Fruit fly (Drosophila melanogaster) whole organism, prepupa: Measurements from ENCODE around the gene dnc.

Experiments
- Blimp-1 ChIP-seq: fragments of 200-800 bp; sonication (Bioruptor generic); optimal IDR thresholded peaks from 3 replicates; lab custom pipeline; 2017; ENCODE audit warnings: missing biosample characterization, missing genetic modification characterization, mild to moderate bottlenecking, moderate library complexity, missing genetic modification reagents
- CG10669 ChIP-seq: fragments of 200-800 bp; sonication (Bioruptor generic); optimal IDR thresholded peaks from 3 replicates; lab custom pipeline; 2018; ENCODE audit warnings: missing biosample characterization, mild to moderate bottlenecking, missing genetic modification characterization, moderate library complexity
- CG11294 ChIP-seq: fragments of 200-800 bp; sonication (Bioruptor generic); IDR thresholded peaks from 2 replicates; pipeline ENCODE4 v1.3.6; 2022; ENCODE audit warnings: missing biosample characterization, missing genetic modification characterization
- CG11762 ChIP-seq: fragments of 200-800 bp; sonication (Bioruptor generic); optimal IDR thresholded peaks from 3 replicates; lab custom pipeline; 2016; ENCODE audit warnings: missing biosample characterization, missing genetic modification characterization; ENCODE audit not compliant: insufficient read depth
- CG11902 ChIP-seq: fragments of 200-800 bp; sonication (Bioruptor generic); optimal IDR thresholded peaks from 3 replicates; lab custom pipeline; 2016; ENCODE audit warnings: missing biosample characterization, missing genetic modification characterization
- CG15336 ChIP-seq: fragments of 200-800 bp; sonication (Bioruptor generic); IDR thresholded peaks from 2 replicates; pipeline ENCODE4 v1.3.6; 2022; ENCODE audit warnings: missing biosample characterization, missing genetic modification characterization
- CG1621 ChIP-seq: fragments of 200-800 bp; sonication (Bioruptor generic); optimal IDR thresholded peaks from 3 replicates; lab custom pipeline; 2018; ENCODE audit warnings: missing biosample characterization, mild to moderate bottlenecking, missing genetic modification characterization
- CG16779 ChIP-seq: fragments of 200-800 bp; sonication (Bioruptor generic); optimal IDR thresholded peaks from 3 replicates; lab custom pipeline; 2017; ENCODE audit warnings: missing biosample characterization, mild to moderate bottlenecking, missing genetic modification characterization
- CG3032 ChIP-seq: fragments of 200-800 bp; optimal IDR thresholded peaks from 2 replicates; lab custom pipeline; 2019; ENCODE audit warnings: missing biosample characterization, mild to moderate bottlenecking, missing genetic modification characterization, moderate library complexity
- CG31627 ChIP-seq: fragments of 200-800 bp; sonication (Bioruptor generic); optimal IDR thresholded peaks from 3 replicates; lab custom pipeline; 2016; ENCODE audit warnings: missing biosample characterization, missing genetic modification characterization
- CG32006 ChIP-seq: fragments of 200-800 bp; sonication (Bioruptor generic); optimal IDR thresholded peaks from 3 replicates; lab custom pipeline; 2017; ENCODE audit warnings: missing biosample characterization, mild to moderate bottlenecking, missing genetic modification characterization
- CG34406 ChIP-seq: fragments of 200-800 bp; sonication (Bioruptor generic); optimal IDR thresholded peaks from 3 replicates; lab custom pipeline; 2016; ENCODE audit warnings: missing biosample characterization, missing genetic modification characterization
- CG3919 ChIP-seq: fragments of 200-800 bp; sonication (Bioruptor generic); optimal IDR thresholded peaks from 3 replicates; lab custom pipeline; 2016; ENCODE audit warnings: missing biosample characterization, missing genetic modification characterization
- CG6163 ChIP-seq: fragments of 200-800 bp; sonication (Bioruptor generic); IDR thresholded peaks from 3 replicates; pipeline ENCODE4 v1.3.6; 2022; ENCODE audit warnings: missing biosample characterization, missing genetic modification characterization
- CG6792 ChIP-seq: fragments of 200-800 bp; sonication (Bioruptor generic); optimal IDR thresholded peaks from 3 replicates; lab custom pipeline; 2016; ENCODE audit warnings: missing biosample characterization, missing genetic modification characterization
- CG6808 ChIP-seq: fragments of 200-800 bp; sonication (Bioruptor generic); optimal IDR thresholded peaks from 3 replicates; lab custom pipeline; 2017; ENCODE audit warnings: missing biosample characterization, missing genetic modification characterization, mild to moderate bottlenecking, moderate library complexity, missing genetic modification reagents
- CG6854 ChIP-seq: fragments of 200-800 bp; sonication (Bioruptor generic); optimal IDR thresholded peaks from 2 replicates; lab custom pipeline; 2017; ENCODE audit warnings: missing biosample characterization, mild to moderate bottlenecking, missing genetic modification characterization
- CG7368 ChIP-seq: fragments of 200-800 bp; sonication (Bioruptor generic); optimal IDR thresholded peaks from 3 replicates; lab custom pipeline; 2016; ENCODE audit warnings: missing biosample characterization, missing genetic modification characterization
- CG8119 ChIP-seq: fragments of 200-800 bp; sonication (Bioruptor generic); IDR thresholded peaks from 3 replicates; pipeline ENCODE4 v1.3.6; 2022; ENCODE audit warnings: missing biosample characterization, missing genetic modification characterization
- CG8319 ChIP-seq: fragments of 200-800 bp; sonication (Bioruptor generic); optimal IDR thresholded peaks from 3 replicates; lab custom pipeline; 2016; ENCODE audit warnings: missing biosample characterization, missing genetic modification characterization
- CG9139 ChIP-seq: fragments of 200-800 bp; sonication (Bioruptor generic); optimal IDR thresholded peaks from 3 replicates; lab custom pipeline; 2017; ENCODE audit warnings: missing biosample characterization, mild to moderate bottlenecking, missing genetic modification characterization
- Eip78C ChIP-seq: fragments of 200-800 bp; sonication (Bioruptor generic); peaks from one replicate; lab custom pipeline; 2016; ENCODE audit warnings: missing biosample characterization, missing genetic modification characterization
- Ets96B ChIP-seq: fragments of 200-800 bp; optimal IDR thresholded peaks from 2 replicates; lab custom pipeline; 2019; ENCODE audit warnings: missing biosample characterization, mild to moderate bottlenecking, missing genetic modification characterization, moderate library complexity
- Hr38 ChIP-seq: sonication (Bioruptor generic); optimal IDR thresholded peaks from 2 replicates; lab custom pipeline; 2016; ENCODE audit warnings: missing biosample characterization, missing genetic modification characterization
- Hr39 ChIP-seq: fragments of 200-800 bp; sonication (Bioruptor generic); optimal IDR thresholded peaks from 2 replicates; lab custom pipeline; 2016; ENCODE audit warnings: missing biosample characterization, missing genetic modification characterization
- Sox102F ChIP-seq: fragments of 200-800 bp; sonication (Bioruptor generic); optimal IDR thresholded peaks from 2 replicates; lab custom pipeline; 2016; ENCODE audit warnings: missing biosample characterization, mild to moderate bottlenecking, missing genetic modification characterization
- achi ChIP-seq: fragments of 200-800 bp; sonication (Bioruptor generic); optimal IDR thresholded peaks from 3 replicates; lab custom pipeline; 2016; ENCODE audit warnings: missing biosample characterization, missing genetic modification characterization
- acj6 ChIP-seq: fragments of 200-800 bp; sonication (Bioruptor generic); optimal IDR thresholded peaks from 3 replicates; lab custom pipeline; 2016; ENCODE audit warnings: missing biosample characterization, missing genetic modification characterization
- dac ChIP-seq: fragments of 200-800 bp; sonication (Bioruptor generic); optimal IDR thresholded peaks from 2 replicates; lab custom pipeline; 2017; ENCODE audit warnings: missing biosample characterization, mild to moderate bottlenecking, missing genetic modification characterization
- dsx ChIP-seq: fragments of 200-800 bp; optimal IDR thresholded peaks from 3 replicates; lab custom pipeline; 2019; ENCODE audit warnings: missing biosample characterization, mild to moderate bottlenecking, missing genetic modification characterization, moderate library complexity; ENCODE audit not compliant: poor library complexity, severe bottlenecking
- esn ChIP-seq: fragments of 200-800 bp; sonication (Bioruptor generic); optimal IDR thresholded peaks from 2 replicates; lab custom pipeline; 2016; ENCODE audit warnings: missing biosample characterization, mild to moderate bottlenecking, missing genetic modification characterization, moderate library complexity
- fd59A ChIP-seq: fragments of 200-800 bp; sonication (Bioruptor generic); optimal IDR thresholded peaks from 2 replicates; lab custom pipeline; 2017; ENCODE audit warnings: missing biosample characterization, mild to moderate bottlenecking, missing genetic modification characterization, missing genetic modification reagents
- lz ChIP-seq: fragments of 200-800 bp; sonication (Bioruptor generic); optimal IDR thresholded peaks from 3 replicates; lab custom pipeline; 2016; ENCODE audit warnings: missing biosample characterization, missing genetic modification characterization
- net ChIP-seq: fragments of 200-800 bp; sonication (Bioruptor generic); optimal IDR thresholded peaks from 3 replicates; lab custom pipeline; 2016; ENCODE audit warnings: missing biosample characterization, missing genetic modification characterization
- pdm3 ChIP-seq: fragments of 200-800 bp; sonication (Bioruptor generic); optimal IDR thresholded peaks from 3 replicates; lab custom pipeline; 2016; ENCODE audit warnings: missing biosample characterization, missing genetic modification characterization
- salr ChIP-seq, 2 experiments: fragments of 200-800 bp; sonication (Bioruptor generic); optimal IDR thresholded peaks; 3 replicates each; lab custom pipeline; 2016 to 2018; ENCODE audit warnings: missing biosample characterization in 2 of 2, missing genetic modification characterization in 2 of 2, mild to moderate bottlenecking in 1 of 2
- spab ChIP-seq: fragments of 200-800 bp; sonication (Bioruptor generic); optimal IDR thresholded peaks from 2 replicates; lab custom pipeline; 2017; ENCODE audit warnings: missing biosample characterization, mild to moderate bottlenecking, missing genetic modification characterization, missing genetic modification reagents
- ss ChIP-seq, 2 experiments: fragments of 200-800 bp; sonication (Bioruptor generic); optimal IDR thresholded peaks; 2 replicates in 1 of 2; 3 replicates in 1 of 2; lab custom pipeline; 2017 to 2018; ENCODE audit warnings: mild to moderate bottlenecking in 2 of 2, missing biosample characterization in 2 of 2, missing genetic modification characterization in 2 of 2, moderate library complexity in 1 of 2
- vri ChIP-seq: fragments of 200-800 bp; sonication (Bioruptor generic); optimal IDR thresholded peaks from 3 replicates; lab custom pipeline; 2016; ENCODE audit warnings: missing biosample characterization, mild to moderate bottlenecking, missing genetic modification characterization

The dnc gene

dm6 chrX:3381667-3382066 is 205.4 kb downstream of the dnc start (continued):
- TF ChIP-seq CG11294 (GFP tag; lab: Robert Waterston, UW) = peak; percentile 97
- peak; percentile 99 for TF ChIP-seq CG6163
- TF ChIP-seq Hr38 (GFP tag; lab: Kevin White, UChicago) = peak; percentile 24
- peak; percentile 94 for TF ChIP-seq CG16779
- TF ChIP-seq CG11762 = peak; percentile 94
- peak; percentile 98 for TF ChIP-seq CG15336
- peak; percentile 97 for TF ChIP-seq CG3919 (GFP tag; lab: Kevin White, UChicago)
- peak; percentile 95 for TF ChIP-seq esn (GFP tag; lab: Kevin White, UChicago)
- peak; percentile 89 for TF ChIP-seq vri (GFP tag; lab: Kevin White, UChicago)
- peak; percentile 99 for TF ChIP-seq pdm3 (GFP tag; lab: Kevin White, UChicago)
- peak; percentile 80 for TF ChIP-seq CG6854 (GFP tag; lab: Kevin White, UChicago)
- TF ChIP-seq Eip78C (GFP tag; lab: Kevin White, UChicago) = peak; percentile 99
- peak; percentile 99 for TF ChIP-seq fd59A
- TF ChIP-seq CG32006 (GFP tag; lab: Kevin White, UChicago) = peak; percentile 98
- TF ChIP-seq lz (GFP tag; lab: Kevin White, UChicago) = peak; percentile 97
- peak; percentile 98 for TF ChIP-seq CG3032 (tag; lab: Kevin White, UChicago)
- peak; percentile 96 for TF ChIP-seq CG31627 (GFP tag; lab: Kevin White, UChicago)
- TF ChIP-seq CG6792 (GFP tag; lab: Kevin White, UChicago) = peak; percentile 98
- TF ChIP-seq CG34406 (GFP tag; lab: Kevin White, UChicago) = peak; percentile 96
- TF ChIP-seq achi = peak; percentile 96
- TF ChIP-seq ss (GFP tag; optimal IDR thresholded peaks at IDR 0.05; lab: Kevin White, UChicago) = peak; percentile 95 to 97

- no peak for TF ChIP-seq CG6792 (GFP tag; lab: Kevin White, UChicago)
- TF ChIP-seq CG8319 (GFP tag; lab: Kevin White, UChicago) = no peak
- TF ChIP-seq Eip78C (GFP tag; lab: Kevin White, UChicago) = no peak
- no peak for TF ChIP-seq net (GFP tag; lab: Kevin White, UChicago)
- no peak for TF ChIP-seq dsx
- no peak for TF ChIP-seq Hr38 (GFP tag; lab: Kevin White, UChicago)
- TF ChIP-seq dac (GFP tag; lab: Kevin White, UChicago) = no peak
- TF ChIP-seq acj6 (GFP tag; lab: Kevin White, UChicago) = no peak
- no peak for TF ChIP-seq CG3032 (tag; lab: Kevin White, UChicago)
- no peak for TF ChIP-seq CG8119 (GFP tag; lab: Robert Waterston, UW)
- no peak for TF ChIP-seq salr (GFP tag; optimal IDR thresholded peaks at IDR 0.05; lab: Kevin White, UChicago)
- no peak for TF ChIP-seq CG3919 (GFP tag; lab: Kevin White, UChicago)
- TF ChIP-seq Sox102F = no peak
These were observed 205.8 kb downstream of the dnc start for dm6 chrX:3382075-3382474.

- peak; percentile 58 for TF ChIP-seq Ets96B (tag; lab: Kevin White, UChicago)
- peak; percentile 67 to 72 for TF ChIP-seq ss (GFP tag; optimal IDR thresholded peaks at IDR 0.05; lab: Kevin White, UChicago)
- peak; percentile 26; the same call in 1 of the 3 replicates for TF ChIP-seq CG6163
- TF ChIP-seq CG11902 (GFP tag; lab: Kevin White, UChicago) = no peak
- peak; percentile 10 for TF ChIP-seq achi
- TF ChIP-seq Blimp-1 (GFP tag; lab: Kevin White, UChicago) = peak; percentile 15
- TF ChIP-seq CG6808 (GFP tag; lab: Kevin White, UChicago) = peak; percentile 60
- TF ChIP-seq CG1621 (tag; lab: Kevin White, UChicago) = peak; percentile 23
- peak; percentile 5 for TF ChIP-seq CG32006 (GFP tag; lab: Kevin White, UChicago)
- TF ChIP-seq Eip78C (GFP tag; lab: Kevin White, UChicago) = peak; percentile 41
- TF ChIP-seq spab (GFP tag; lab: Kevin White, UChicago) = peak; percentile 36
- TF ChIP-seq Hr39 (GFP tag; lab: Kevin White, UChicago) = no peak
- peak; percentile 54 for TF ChIP-seq CG10669 (GFP tag; lab: Kevin White, UChicago)
- peak; percentile 37 for TF ChIP-seq CG9139
- TF ChIP-seq CG7368 (GFP tag; lab: Kevin White, UChicago) = no peak
- TF ChIP-seq dsx = peak; percentile 32
These were observed 206.5 kb downstream of the dnc start for dm6 chrX:3382605-3383271.
